Worm (Caenorhabditis elegans) whole organism, young adult: Measurements from ENCODE around the gene ced-4.
A peak's percentile ranks its signal among the peaks of the same experiment; 100 is the strongest.

Experiments used
- B0019.2 ChIP-seq: fragments of 200-800 bp; sonication (Bioruptor generic); conservative IDR thresholded peaks from 2 replicates; pipeline ENCODE4 v1.3.6; 2022; ENCODE audit warnings: missing genetic modification reagents, missing genetic modification characterization, missing compliant biosample characterization
- B0261.1 ChIP-seq: sonication (generic microtip); optimal IDR thresholded peaks from 2 replicates; lab custom pipeline; 2016; ENCODE audit warnings: mild to moderate bottlenecking, missing genetic modification characterization, moderate library complexity, missing compliant biosample characterization
- C06A6.2 ChIP-seq: fragments of 200-800 bp; sonication (Bioruptor generic); conservative IDR thresholded peaks from 2 replicates; pipeline ENCODE4 v1.3.6; 2022; ENCODE audit warnings: missing genetic modification characterization, missing compliant biosample characterization
- C17E4.6 ChIP-seq: fragments of 200-800 bp; sonication (Bioruptor generic); IDR thresholded peaks from 2 replicates; pipeline ENCODE4 v1.3.6; 2022; ENCODE audit warnings: missing genetic modification reagents, missing genetic modification characterization, missing compliant biosample characterization
- D2030.7 ChIP-seq: fragments of 200-800 bp; sonication (Bioruptor generic); IDR thresholded peaks from 2 replicates; pipeline ENCODE4 v1.3.6; 2022; ENCODE audit warnings: missing genetic modification reagents, missing genetic modification characterization, missing compliant biosample characterization
- F22D6.2 ChIP-seq: sonication (generic microtip); optimal IDR thresholded peaks from 2 replicates; lab custom pipeline; 2016; ENCODE audit warnings: mild to moderate bottlenecking, missing genetic modification characterization, missing compliant biosample characterization
- F33H1.4 ChIP-seq: fragments of 200-800 bp; sonication (Bioruptor generic); IDR thresholded peaks from 2 replicates; pipeline ENCODE4 v1.3.6; 2022; ENCODE audit warnings: missing genetic modification reagents, missing genetic modification characterization, missing compliant biosample characterization
- F55B11.4 ChIP-seq: sonication (generic microtip); optimal IDR thresholded peaks from 2 replicates; lab custom pipeline; 2016; ENCODE audit warnings: missing compliant biosample characterization, missing genetic modification characterization, borderline replicate concordance; ENCODE audit not compliant: insufficient read depth
- F57C9.4 ChIP-seq: sonication (generic microtip); optimal IDR thresholded peaks from 2 replicates; lab custom pipeline; 2017; ENCODE audit warnings: mild to moderate bottlenecking, missing genetic modification characterization, missing compliant biosample characterization
- K11D2.4 ChIP-seq: fragments of 200-800 bp; sonication (Bioruptor generic); IDR thresholded peaks from 2 replicates; pipeline ENCODE4 v1.3.6; 2022; ENCODE audit warnings: missing genetic modification reagents, missing genetic modification characterization, missing compliant biosample characterization
- Y53F4B.3 ChIP-seq: fragments of 200-800 bp; sonication (Bioruptor generic); IDR thresholded peaks from 2 replicates; pipeline ENCODE4 v1.3.6; 2022; ENCODE audit warnings: missing genetic modification reagents, missing genetic modification characterization, missing compliant biosample characterization
- ama-1 ChIP-seq, 3 experiments: fragments of 150-350 bp in 1 of 3; sonication (generic microtip) in 2 of 3; optimal IDR thresholded peaks; 2 replicates each; lab custom pipeline; 2014 to 2018; ENCODE audit warnings: missing biosample characterization in 2 of 3, missing genetic modification characterization in 2 of 3, missing genetic modification reagents in 2 of 3
- aptf-3 ChIP-seq: fragments of 200-800 bp; sonication (Bioruptor generic); IDR thresholded peaks from 2 replicates; pipeline ENCODE4 v1.3.6; 2022; ENCODE audit warnings: missing genetic modification characterization, missing compliant biosample characterization
- attf-3 ChIP-seq: fragments of 200-800 bp; sonication (Bioruptor generic); conservative IDR thresholded peaks from 2 replicates; pipeline ENCODE4 v1.3.6; 2022; ENCODE audit warnings: missing genetic modification reagents, missing genetic modification characterization, missing compliant biosample characterization
- cebp-1 ChIP-seq, 2 experiments: fragments of 200-800 bp in 1 of 2; sonication (Bioruptor generic) in 1 of 2; sonication (generic microtip) in 1 of 2; IDR thresholded peaks in 1 of 2; optimal IDR thresholded peaks in 1 of 2; 2 replicates each; pipeline versions ENCODE4 v1.3.6 to Lab custom; 2017 to 2022; ENCODE audit warnings: missing compliant biosample characterization in 2 of 2, missing genetic modification characterization in 2 of 2, mild to moderate bottlenecking in 1 of 2, missing genetic modification reagents in 1 of 2, moderate library complexity in 1 of 2
- ceh-40 ChIP-seq: fragments of 200-800 bp; sonication (Bioruptor generic); IDR thresholded peaks from 2 replicates; pipeline ENCODE4 v1.3.6; 2022; ENCODE audit warnings: missing genetic modification characterization, missing compliant biosample characterization
- ceh-58 ChIP-seq: fragments of 200-800 bp; sonication (Bioruptor generic); IDR thresholded peaks from 2 replicates; pipeline ENCODE4 v1.3.6; 2022; ENCODE audit warnings: missing genetic modification characterization, missing compliant biosample characterization
- dpff-1 ChIP-seq: sonication (generic microtip); optimal IDR thresholded peaks from 2 replicates; lab custom pipeline; 2017; ENCODE audit warnings: mild to moderate bottlenecking, missing genetic modification characterization, missing compliant biosample characterization
- efl-1 ChIP-seq: fragments of 150-350 bp; optimal IDR thresholded peaks from 2 replicates; lab custom pipeline; 2014; ENCODE audit warnings: missing biosample characterization, missing genetic modification reagents, missing genetic modification characterization
- egl-18 ChIP-seq: fragments of 200-800 bp; sonication (Bioruptor generic); IDR thresholded peaks from 2 replicates; pipeline ENCODE4 v1.3.6; 2022; ENCODE audit warnings: missing genetic modification reagents, missing genetic modification characterization, missing compliant biosample characterization
- egl-44 ChIP-seq: fragments of 200-800 bp; sonication (Bioruptor generic); IDR thresholded peaks from 2 replicates; pipeline ENCODE4 v1.3.6; 2022; ENCODE audit warnings: missing genetic modification reagents, missing genetic modification characterization, missing compliant biosample characterization
- fkh-3 ChIP-seq: sonication (generic microtip); optimal IDR thresholded peaks from 2 replicates; lab custom pipeline; 2016; ENCODE audit warnings: mild to moderate bottlenecking, missing genetic modification characterization, missing compliant biosample characterization
- gei-17 ChIP-seq: fragments of 200-800 bp; sonication (Bioruptor generic); optimal IDR thresholded peaks from 2 replicates; lab custom pipeline; 2018; ENCODE audit warnings: mild to moderate bottlenecking, missing genetic modification characterization, missing compliant biosample characterization
- him-1 ChIP-seq: sonication (generic microtip); optimal IDR thresholded peaks from 2 replicates; lab custom pipeline; 2016; ENCODE audit warnings: missing genotype, missing genetic modification reagents, missing genetic modification characterization, missing compliant biosample characterization
- let-607 ChIP-seq, 2 experiments: fragments of 200-800 bp in 1 of 2; sonication (Bioruptor generic) in 1 of 2; sonication (generic microtip) in 1 of 2; optimal IDR thresholded peaks; 2 replicates each; lab custom pipeline; 2016 to 2018; ENCODE audit warnings: mild to moderate bottlenecking in 2 of 2, missing compliant biosample characterization in 2 of 2, missing genetic modification characterization in 2 of 2, moderate library complexity in 2 of 2, missing genotype in 1 of 2
- lin-26 ChIP-seq: fragments of 200-800 bp; sonication (Bioruptor generic); IDR thresholded peaks from 2 replicates; pipeline ENCODE4 v1.3.6; 2022; ENCODE audit warnings: missing genetic modification reagents, missing genetic modification characterization, missing compliant biosample characterization
- lin-54 ChIP-seq: fragments of 200-800 bp; sonication (Bioruptor generic); optimal IDR thresholded peaks from 2 replicates; lab custom pipeline; 2018; ENCODE audit warnings: mild to moderate bottlenecking, missing genetic modification characterization, missing compliant biosample characterization
- lsl-1 ChIP-seq: fragments of 200-800 bp; sonication (Bioruptor generic); optimal IDR thresholded peaks from 2 replicates; lab custom pipeline; 2018; ENCODE audit warnings: mild to moderate bottlenecking, missing genetic modification characterization, moderate library complexity, missing compliant biosample characterization
- lsy-27 ChIP-seq: sonication (generic microtip); optimal IDR thresholded peaks from 2 replicates; lab custom pipeline; 2017; ENCODE audit warnings: missing genetic modification characterization, mild to moderate bottlenecking, missing compliant biosample characterization, antibody characterized with exemption, missing genotype, borderline replicate concordance; ENCODE audit not compliant: insufficient read depth
- madf-10 ChIP-seq: sonication (generic microtip); optimal IDR thresholded peaks from 2 replicates; lab custom pipeline; 2016; ENCODE audit warnings: mild to moderate bottlenecking, missing genetic modification characterization, missing compliant biosample characterization
- madf-6 ChIP-seq: fragments of 200-800 bp; sonication (Bioruptor generic); IDR thresholded peaks from 2 replicates; pipeline ENCODE4 v1.3.6; 2022; ENCODE audit warnings: missing genetic modification reagents, missing genetic modification characterization, missing compliant biosample characterization
- madf-8 ChIP-seq: fragments of 200-800 bp; sonication (Bioruptor generic); conservative IDR thresholded peaks from 2 replicates; pipeline ENCODE4 v1.3.6; 2022; ENCODE audit warnings: missing genetic modification reagents, missing genetic modification characterization, missing compliant biosample characterization
- mcd-1 ChIP-seq: fragments of 200-800 bp; sonication (Bioruptor generic); IDR thresholded peaks from 2 replicates; pipeline ENCODE4 v1.3.6; 2022; ENCODE audit warnings: missing genetic modification reagents, missing genetic modification characterization, missing compliant biosample characterization
- mel-28 ChIP-seq: sonication (generic microtip); optimal IDR thresholded peaks from 2 replicates; lab custom pipeline; 2016; ENCODE audit warnings: borderline replicate concordance, mild to moderate bottlenecking, missing genetic modification characterization, missing compliant biosample characterization
- mxl-1 ChIP-seq: sonication (generic microtip); optimal IDR thresholded peaks from 2 replicates; lab custom pipeline; 2016; ENCODE audit warnings: missing genetic modification characterization, missing compliant biosample characterization
- nhr-179 ChIP-seq: sonication (generic microtip); optimal IDR thresholded peaks from 2 replicates; lab custom pipeline; 2016; ENCODE audit warnings: mild to moderate bottlenecking, missing genetic modification characterization, missing compliant biosample characterization
- nhr-90 ChIP-seq: sonication (generic microtip); optimal IDR thresholded peaks from 2 replicates; lab custom pipeline; 2016; ENCODE audit warnings: missing genotype, mild to moderate bottlenecking, missing genetic modification characterization, missing compliant biosample characterization
- pha-4 ChIP-seq: fragments of 150-350 bp; sonication (generic microtip); optimal IDR thresholded peaks from 2 replicates; lab custom pipeline; 2014; ENCODE audit warnings: missing biosample characterization, missing genetic modification reagents, missing genetic modification characterization
- sea-2 ChIP-seq: fragments of 200-800 bp; sonication (Bioruptor generic); IDR thresholded peaks from 2 replicates; pipeline ENCODE4 v1.3.6; 2022; ENCODE audit warnings: missing genetic modification characterization, missing compliant biosample characterization
- snpc-1.3 ChIP-seq: sonication (generic microtip); optimal IDR thresholded peaks from 2 replicates; lab custom pipeline; 2017; ENCODE audit warnings: missing genetic modification characterization, mild to moderate bottlenecking, missing compliant biosample characterization, antibody characterized with exemption, moderate library complexity, missing genotype, missing genetic modification reagents; ENCODE audit not compliant: insufficient read depth
- snpc-3.4 ChIP-seq: sonication (generic microtip); optimal IDR thresholded peaks from 2 replicates; lab custom pipeline; 2017; ENCODE audit warnings: missing genetic modification characterization, mild to moderate bottlenecking, missing compliant biosample characterization, antibody characterized with exemption, moderate library complexity, missing genotype, missing genetic modification reagents
- somi-1 ChIP-seq: fragments of 200-800 bp; sonication (Bioruptor generic); optimal IDR thresholded peaks from 2 replicates; lab custom pipeline; 2018; ENCODE audit warnings: mild to moderate bottlenecking, missing genetic modification characterization, missing compliant biosample characterization
- tbx-9 ChIP-seq: sonication (generic microtip); optimal IDR thresholded peaks from 2 replicates; lab custom pipeline; 2016; ENCODE audit warnings: borderline replicate concordance, missing genetic modification characterization, inconsistent platforms, missing compliant biosample characterization
- xnd-1 ChIP-seq: sonication (generic microtip); optimal IDR thresholded peaks from 2 replicates; lab custom pipeline; 2016; ENCODE audit warnings: missing genotype, missing genetic modification reagents, missing genetic modification characterization, missing compliant biosample characterization
- zim-3 ChIP-seq: sonication (generic microtip); optimal IDR thresholded peaks from 2 replicates; lab custom pipeline; 2017; ENCODE audit warnings: mild to moderate bottlenecking, missing genetic modification characterization, moderate library complexity, missing compliant biosample characterization

The ced-4 gene

DNA sequence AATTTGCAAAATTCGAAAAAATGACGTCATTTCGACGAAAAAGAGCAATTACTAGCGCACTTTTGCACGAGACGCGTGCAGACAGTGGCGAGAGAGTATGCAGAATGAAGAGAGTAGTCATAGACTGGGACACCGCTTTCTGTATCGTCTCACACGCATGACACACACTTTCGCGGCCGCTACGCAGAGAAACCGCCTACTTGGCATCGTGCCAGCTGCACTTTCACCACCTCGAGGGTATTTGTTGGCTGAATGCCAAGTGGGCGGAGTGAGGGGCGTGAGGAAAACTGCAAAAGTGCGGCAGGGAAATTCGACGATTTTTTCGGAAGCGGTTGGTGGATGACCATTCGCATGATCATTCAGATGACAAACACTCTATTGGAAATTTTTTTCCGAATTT lies 47.6 kb downstream of the ced-4 start (continued):
- TF ChIP-seq B0019.2 (peak; percentile 71), attf-3 (GFP tag; lab: Robert Waterston, UW) (peak; percentile 76), him-1 (no peak), tbx-9 (no peak), somi-1 (GFP tag; lab: Kevin White, UChicago) (peak; percentile 100), lin-54 (GFP tag; lab: Kevin White, UChicago) (peak; percentile 96), madf-10 (tag; lab: Kevin White, UChicago) (peak; percentile 95), nhr-179 (tag; lab: Kevin White, UChicago) (no peak), mel-28 (tag; lab: Kevin White, UChicago) (peak; percentile 48)

DNA sequence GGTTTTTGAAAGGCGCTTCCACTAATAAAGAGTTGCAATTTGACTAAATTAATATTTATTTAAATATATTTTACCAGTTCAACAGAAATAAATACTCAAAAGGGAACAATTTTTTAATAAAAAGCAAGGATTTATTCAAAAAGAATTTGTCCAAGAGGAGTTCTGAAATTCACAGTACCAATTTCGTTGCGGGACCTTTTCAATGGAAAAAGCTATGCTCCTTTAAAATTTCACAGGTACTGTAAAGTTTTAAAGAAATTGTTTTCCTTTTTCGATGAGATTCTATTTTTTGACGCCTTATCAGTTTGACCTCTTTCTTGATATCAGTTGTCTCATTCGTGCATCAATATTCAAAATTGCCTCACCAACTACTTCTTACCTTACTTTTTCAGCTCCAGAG lies 48.1 kb downstream of the ced-4 start, which contains the start of gene tag-340:
Gene tag-340, plus strand, starts transcription at position 249 of the 400 bp plus-strand sequence.
- TF ChIP-seq xnd-1 (tag; lab: Kevin White, UChicago) (peak; percentile 51), Y53F4B.3 (GFP tag; lab: Robert Waterston, UW) (no peak), madf-6 (GFP tag; lab: Robert Waterston, UW) (peak; percentile 85), zim-3 (tag; lab: Kevin White, UChicago) (no peak), ceh-40 (GFP tag; lab: Robert Waterston, UW) (no peak), lin-26 (GFP tag; lab: Robert Waterston, UW) (no peak), gei-17 (GFP tag; lab: Kevin White, UChicago) (no peak), lsl-1 (GFP tag; lab: Kevin White, UChicago) (peak; percentile 88), sea-2 (GFP tag; lab: Robert Waterston, UW) (no peak), lsy-27 (tag; lab: Kevin White, UChicago) (no peak), cebp-1 (GFP tag; IDR thresholded peaks at IDR 0.05; lab: Robert Waterston, UW) (no peak), cebp-1 (tag; optimal IDR thresholded peaks at IDR 0.05; lab: Kevin White, UChicago) (no peak), F33H1.4 (GFP tag; lab: Robert Waterston, UW) (peak; percentile 90), D2030.7 (GFP tag; lab: Robert Waterston, UW) (peak; percentile 63), ama-1 (optimal IDR thresholded peaks at IDR 0.05; lab: Kevin White, UChicago) (no peak), ama-1 (GFP tag; optimal IDR thresholded peaks at IDR 0.05; lab: Kevin White, UChicago) (no peak), snpc-1.3 (tag; lab: Kevin White, UChicago) (peak; percentile 58), egl-44 (no peak), snpc-3.4 (tag; lab: Kevin White, UChicago) (peak; percentile 63), madf-8 (GFP tag; lab: Robert Waterston, UW) (peak; percentile 47; the same call in 1 of the 2 replicates), F22D6.2 (tag; lab: Kevin White, UChicago) (no peak), efl-1 (GFP tag; lab: Kevin White, UChicago) (peak; percentile 23), let-607 (tag; optimal IDR thresholded peaks at IDR 0.05; lab: Kevin White, UChicago) (no peak), F57C9.4 (tag; lab: Kevin White, UChicago) (no peak)

DNA sequence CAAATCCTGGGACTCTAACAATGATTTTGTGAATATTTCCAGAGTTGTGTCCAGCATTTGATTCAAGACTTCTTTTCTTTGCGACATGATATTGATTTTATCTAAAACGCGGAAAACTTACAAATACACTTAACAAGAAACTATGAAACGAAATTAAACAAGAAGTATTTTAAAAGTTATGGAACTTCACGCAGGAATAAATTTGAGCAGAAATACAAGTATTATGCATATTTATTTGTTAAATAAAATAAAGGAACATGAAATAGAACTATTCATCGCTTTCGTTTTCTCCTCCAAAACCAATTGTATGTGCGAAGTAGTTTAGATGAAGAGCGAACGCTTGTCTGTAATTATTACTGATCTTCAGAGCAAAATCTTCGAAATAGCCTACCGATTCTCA lies 51.7 kb downstream of the ced-4 start, which contains the start of gene kbp-2:
Gene kbp-2, minus strand, starts transcription at position 101 of the 400 bp plus-strand sequence.
- no peak for TF ChIP-seq mcd-1 (GFP tag; lab: Robert Waterston, UW)
- TF ChIP-seq D2030.7 (GFP tag; lab: Robert Waterston, UW), result no peak
- no peak for TF ChIP-seq mxl-1
- no peak for TF ChIP-seq C06A6.2
- no peak for TF ChIP-seq F55B11.4 (tag; lab: Kevin White, UChicago)
- TF ChIP-seq C17E4.6 (GFP tag; lab: Robert Waterston, UW), result no peak
- TF ChIP-seq pha-4, result no peak
- TF ChIP-seq aptf-3 (GFP tag; lab: Robert Waterston, UW), result no peak
- no peak for TF ChIP-seq sea-2 (GFP tag; lab: Robert Waterston, UW)
- TF ChIP-seq nhr-90 (tag; lab: Kevin White, UChicago), result no peak
- no peak for TF ChIP-seq B0261.1
- TF ChIP-seq egl-18 (GFP tag; lab: Robert Waterston, UW), result no peak
- no peak for TF ChIP-seq dpff-1 (tag; lab: Kevin White, UChicago)
- no peak for TF ChIP-seq K11D2.4
- TF ChIP-seq fkh-3 (tag; lab: Kevin White, UChicago), result no peak
- no peak for TF ChIP-seq ceh-58 (GFP tag; lab: Robert Waterston, UW)
